Worm (Caenorhabditis elegans) whole organism, L4/young adult: ENCODE data around the gene crn-7.

Experiments used
- W03F9.2 ChIP-seq: fragments of 150-350 bp; optimal IDR thresholded peaks from 2 replicates; lab custom pipeline; 2014; ENCODE audit warnings: missing biosample characterization, missing genetic modification characterization
- dao-5 ChIP-seq: sonication (generic microtip); optimal IDR thresholded peaks from 2 replicates; lab custom pipeline; 2016; ENCODE audit warnings: missing genotype, missing genetic modification characterization, moderate library complexity, missing compliant biosample characterization
- him-1 ChIP-seq: sonication (generic microtip); optimal IDR thresholded peaks from 2 replicates; lab custom pipeline; 2016; ENCODE audit warnings: missing genotype, missing genetic modification reagents, missing genetic modification characterization, missing compliant biosample characterization

- TF ChIP-seq W03F9.2 (tag; lab: Kevin White, UChicago) (no peak), dao-5 (tag; lab: Kevin White, UChicago) (no peak), him-1 (no peak)
Measured at ce11 chrIII:8300860-8301396, 32.6 kb downstream of the crn-7 start.
